Fruit fly (Drosophila melanogaster) whole organism, wandering third instar larva: ENCODE results near the gene CG43376.

ENCODE experiments used
- CG32264 ChIP-seq: fragments of 200-800 bp; sonication (Bioruptor generic); optimal IDR thresholded peaks from 2 replicates; lab custom pipeline; 2016; ENCODE audit warnings: missing biosample characterization, missing genetic modification characterization
- CrebA ChIP-seq: fragments of 200-800 bp; sonication (Bioruptor generic); optimal IDR thresholded peaks from 2 replicates; lab custom pipeline; 2016; ENCODE audit warnings: missing biosample characterization, mild to moderate bottlenecking, missing genetic modification characterization, borderline replicate concordance
- br ChIP-seq: fragments of 200-800 bp; sonication (Bioruptor generic); optimal IDR thresholded peaks from 2 replicates; lab custom pipeline; 2016; ENCODE audit warnings: missing biosample characterization, missing genetic modification characterization
- fru ChIP-seq: fragments of 200-800 bp; sonication (Bioruptor generic); optimal IDR thresholded peaks from 3 replicates; lab custom pipeline; 2016; ENCODE audit warnings: missing biosample characterization, mild to moderate bottlenecking, missing genetic modification characterization

DNA sequence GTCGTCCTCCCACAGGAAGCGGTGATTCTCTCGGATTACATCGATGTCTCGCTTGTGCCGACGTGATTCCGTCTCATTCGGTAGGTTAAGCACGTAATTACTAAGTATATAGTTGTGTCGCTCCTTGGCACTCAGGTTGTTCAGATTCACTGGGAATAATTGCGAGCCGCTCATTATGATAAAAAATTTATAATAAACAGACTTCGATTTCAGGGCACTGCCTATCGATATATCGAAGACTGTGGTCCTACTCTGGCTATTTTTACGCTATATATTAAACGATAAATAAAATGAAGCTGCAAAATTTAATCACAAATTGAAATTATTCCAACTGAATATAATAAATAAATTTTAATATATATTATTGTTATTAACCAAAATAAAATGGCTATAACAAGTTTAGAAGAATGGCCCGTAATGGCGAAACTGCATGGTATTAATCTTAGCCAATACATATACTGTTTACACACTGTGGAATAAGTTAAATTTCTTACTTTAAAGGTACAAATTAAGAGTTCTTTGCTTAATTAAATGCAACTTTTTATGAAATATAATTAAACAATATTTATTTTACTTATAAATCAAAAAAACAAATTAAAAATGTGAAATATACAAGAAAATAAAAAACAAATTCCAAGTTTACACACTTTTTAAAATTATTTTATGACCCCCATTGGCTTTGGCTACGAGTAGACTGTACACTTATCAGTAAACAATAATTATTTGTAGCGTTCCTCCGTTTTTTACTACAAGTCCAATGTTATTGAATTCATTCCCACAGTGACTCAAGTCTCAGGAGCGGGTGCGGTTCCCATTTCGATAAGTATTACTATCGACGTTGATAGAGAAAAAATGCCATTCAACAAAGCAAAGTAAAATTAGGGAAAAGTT is 9.7 kb downstream of the CG43376 start, which contains the start of gene Eato:
- peak; percentile 9 for TF ChIP-seq br
- TF ChIP-seq CG32264 (GFP tag; lab: Kevin White, UChicago): no peak
- TF ChIP-seq fru (GFP tag; lab: Kevin White, UChicago): no peak
- TF ChIP-seq CrebA: no peak
